Worm (Caenorhabditis elegans) whole organism, L4/young adult: ENCODE results near the gene nex-2.

Source experiments
- dao-5 ChIP-seq: sonication (generic microtip); optimal IDR thresholded peaks from 2 replicates; lab custom pipeline; 2016; ENCODE audit warnings: missing genotype, missing genetic modification characterization, moderate library complexity, missing compliant biosample characterization
- him-1 ChIP-seq: sonication (generic microtip); optimal IDR thresholded peaks from 2 replicates; lab custom pipeline; 2016; ENCODE audit warnings: missing genotype, missing genetic modification reagents, missing genetic modification characterization, missing compliant biosample characterization

DNA sequence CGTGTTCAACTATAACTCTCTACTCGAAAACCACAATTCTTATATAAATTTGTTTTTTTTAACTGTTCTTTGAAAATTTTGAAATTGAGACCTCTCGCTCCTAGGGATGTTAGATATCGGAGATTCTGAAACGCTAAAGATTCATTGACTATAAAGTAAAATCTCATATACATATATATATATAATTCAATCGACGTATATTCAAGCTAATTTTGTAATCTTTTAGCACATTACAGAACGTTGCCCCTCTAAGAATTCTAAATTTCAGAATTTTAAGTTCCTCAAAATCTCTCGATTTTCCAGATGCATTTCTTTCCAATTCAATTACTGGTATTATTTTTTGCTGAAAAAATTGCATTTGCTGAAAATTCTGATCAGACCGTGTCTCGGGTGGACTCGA lies 51.4 kb downstream of the nex-2 start, which contains the start of gene pad-2:
- TF ChIP-seq dao-5 (tag; lab: Kevin White, UChicago) (no peak), him-1 (tag; lab: Kevin White, UChicago) (no peak)
